Worm (Caenorhabditis elegans) whole organism, young adult: ENCODE results near the gene set-24.

Source experiments
- F57A8.1 ChIP-seq: fragments of 200-800 bp; sonication (Bioruptor generic); optimal IDR thresholded peaks from 2 replicates; lab custom pipeline; 2018; ENCODE audit warnings: mild to moderate bottlenecking, missing genetic modification characterization, moderate library complexity, missing compliant biosample characterization
- Y53F4B.3 ChIP-seq: fragments of 200-800 bp; sonication (Bioruptor generic); IDR thresholded peaks from 2 replicates; pipeline ENCODE4 v1.3.6; 2022; ENCODE audit warnings: missing genetic modification reagents, missing genetic modification characterization, missing compliant biosample characterization
- chd-7 ChIP-seq: sonication (generic microtip); optimal IDR thresholded peaks from 2 replicates; lab custom pipeline; 2016; ENCODE audit warnings: mild to moderate bottlenecking, missing genetic modification characterization, moderate library complexity, missing compliant biosample characterization
- snpc-1.3 ChIP-seq: sonication (generic microtip); optimal IDR thresholded peaks from 2 replicates; lab custom pipeline; 2017; ENCODE audit warnings: missing genetic modification characterization, mild to moderate bottlenecking, missing compliant biosample characterization, antibody characterized with exemption, moderate library complexity, missing genotype, missing genetic modification reagents; ENCODE audit not compliant: insufficient read depth
- unc-130 ChIP-seq: sonication (generic microtip); optimal IDR thresholded peaks from 2 replicates; lab custom pipeline; 2016; ENCODE audit warnings: missing genetic modification reagents, missing genetic modification characterization, missing compliant biosample characterization
- ztf-22 ChIP-seq: fragments of 200-800 bp; sonication (Bioruptor generic); optimal IDR thresholded peaks from 2 replicates; lab custom pipeline; 2018; ENCODE audit warnings: mild to moderate bottlenecking, missing genetic modification characterization, moderate library complexity, missing compliant biosample characterization
- ztf-26 ChIP-seq: sonication (generic microtip); optimal IDR thresholded peaks from 2 replicates; lab custom pipeline; 2017; ENCODE audit warnings: missing genetic modification characterization, missing compliant biosample characterization

DNA sequence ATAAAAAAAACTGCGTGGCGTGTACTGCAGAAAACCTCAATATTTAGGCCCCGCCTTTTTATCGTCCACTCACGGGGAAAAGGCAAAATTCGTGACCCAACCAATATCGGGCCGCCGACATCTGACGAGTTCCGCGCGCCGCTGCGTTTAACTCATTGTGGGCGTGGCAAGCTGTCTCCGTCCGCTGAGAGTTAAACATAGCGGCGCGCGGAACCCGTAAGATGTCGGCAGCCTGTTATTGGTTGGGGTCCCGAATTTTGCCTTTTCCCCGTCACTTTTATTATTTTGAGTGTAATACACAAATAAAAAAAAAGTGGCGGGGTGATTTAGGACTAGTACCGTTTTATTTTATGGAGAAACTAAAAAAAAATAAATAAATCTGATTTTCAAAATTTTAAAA lies 54.4 kb downstream of the set-24 start:
- no peak for TF ChIP-seq unc-130 (GFP tag; lab: Kevin White, UChicago)
- no peak for TF ChIP-seq F57A8.1 (GFP tag; lab: Kevin White, UChicago)
- TF ChIP-seq Y53F4B.3 (GFP tag; lab: Robert Waterston, UW) = no peak
- no peak for TF ChIP-seq ztf-22 (GFP tag; lab: Kevin White, UChicago)
- TF ChIP-seq chd-7 (tag; lab: Kevin White, UChicago) = no peak
- TF ChIP-seq snpc-1.3 (tag; lab: Kevin White, UChicago) = no peak
- no peak for TF ChIP-seq ztf-26 (tag; lab: Kevin White, UChicago)
